Fruit fly (Drosophila melanogaster): ENCODE data around the gene CG18764.

The CG18764 gene

dm6 chr3R:11663441-11663840 is 36.8 kb downstream of the CG18764 start (continued):
- TF ChIP-seq CG12744 (GFP tag; optimal IDR thresholded peaks at IDR 0.05) (no peak), CG2120 (GFP tag; optimal IDR thresholded peaks at IDR 0.05) (no peak), CG6254 (GFP tag; optimal IDR thresholded peaks at IDR 0.05) (no peak), hth (optimal IDR thresholded peaks at IDR 0.05) (no peak), gro (GFP tag; optimal IDR thresholded peaks at IDR 0.05) (no peak), Lhr (GFP tag; optimal IDR thresholded peaks at IDR 0.05) (no peak), insv (GFP tag; optimal IDR thresholded peaks at IDR 0.05) (no peak), Scr (GFP tag; IDR thresholded peaks at IDR 0.05; ENCODE audit: partially characterized antibody) (no peak), chif (GFP tag; optimal IDR thresholded peaks at IDR 0.05) (no peak), CG16863 (GFP tag; optimal IDR thresholded peaks at IDR 0.05) (no peak), CG6272 (GFP tag; IDR thresholded peaks at IDR 0.05) (no peak), Trl (optimal IDR thresholded peaks at IDR 0.05) (no peak), Trl (GFP tag; optimal IDR thresholded peaks at IDR 0.05) (no peak), cwo (GFP tag; optimal IDR thresholded peaks at IDR 0.05) (peak; percentile 31), CG4282 (GFP tag; optimal IDR thresholded peaks at IDR 0.05) (no peak), fd3F (GFP tag; optimal IDR thresholded peaks at IDR 0.05) (peak; percentile 32), klu (GFP tag; IDR thresholded peaks at IDR 0.05) (no peak), CG18262 (tag; optimal IDR thresholded peaks at IDR 0.05) (peak; percentile 68), CG9817 (tag; optimal IDR thresholded peaks at IDR 0.05) (no peak), Hmr (GFP tag; optimal IDR thresholded peaks at IDR 0.05) (peak; percentile 36), crc (GFP tag; optimal IDR thresholded peaks at IDR 0.05) (no peak), CG8281 (tag; optimal IDR thresholded peaks at IDR 0.05) (peak; percentile 3), HmgZ (tag; optimal IDR thresholded peaks at IDR 0.05) (no peak), Six4 (GFP tag; optimal IDR thresholded peaks at IDR 0.05) (no peak), p53 (GFP tag; optimal IDR thresholded peaks at IDR 0.05) (no peak), ERR (GFP tag; optimal IDR thresholded peaks at IDR 0.05) (no peak), E2f1 (GFP tag; IDR thresholded peaks at IDR 0.05) (no peak), C15 (GFP tag; IDR thresholded peaks at IDR 0.05) (no peak), jigr1 (GFP tag; IDR thresholded peaks at IDR 0.05) (no peak), tgo (GFP tag; IDR thresholded peaks at IDR 0.05) (peak; percentile 39; the same call in 1 of the 3 replicates), stc (GFP tag; IDR thresholded peaks at IDR 0.05) (no peak; the same call in 1 of the 2 replicates), HLH54F (GFP tag; optimal IDR thresholded peaks at IDR 0.05) (no peak), D19B (GFP tag; optimal IDR thresholded peaks at IDR 0.05) (no peak), CG2712 (tag; optimal IDR thresholded peaks at IDR 0.05) (peak; percentile 57), CG17612 (GFP tag; IDR thresholded peaks at IDR 0.05) (no peak), Chrac-16 (GFP tag; optimal IDR thresholded peaks at IDR 0.05) (no peak), lmd (GFP tag; IDR thresholded peaks at IDR 0.05) (peak; percentile 52), CG3281 (GFP tag; optimal IDR thresholded peaks at IDR 0.05) (no peak), CG4820 (GFP tag; optimal IDR thresholded peaks at IDR 0.05) (peak; percentile 23), CG12104 (GFP tag; optimal IDR thresholded peaks at IDR 0.05) (peak; percentile 37), Dfd (GFP tag; optimal IDR thresholded peaks at IDR 0.05) (no peak), CG9797 (GFP tag; optimal IDR thresholded peaks at IDR 0.05) (no peak), Atf6 (GFP tag; IDR thresholded peaks at IDR 0.05) (no peak), CG15601 (tag; optimal IDR thresholded peaks at IDR 0.05) (peak; percentile 19), CG6765 (GFP tag; optimal IDR thresholded peaks at IDR 0.05) (no peak), CG13894 (tag; optimal IDR thresholded peaks at IDR 0.05) (no peak), Awh (GFP tag; IDR thresholded peaks at IDR 0.05) (no peak), Ets97D (GFP tag; optimal IDR thresholded peaks at IDR 0.05) (no peak), tio (GFP tag; optimal IDR thresholded peaks at IDR 0.05) (no peak), Oaz (GFP tag; IDR thresholded peaks at IDR 0.05) (no peak), crol (GFP tag; IDR thresholded peaks at IDR 0.05) (no peak), corto (GFP tag; optimal IDR thresholded peaks at IDR 0.05) (no peak), Fer2 (tag; optimal IDR thresholded peaks at IDR 0.05) (no peak)
